Worm (Caenorhabditis elegans) whole organism, L3 larva: ENCODE data around the gene dsl-2.

Source experiments
- fkh-10 ChIP-seq: sonication (generic microtip); optimal IDR thresholded peaks from 2 replicates; lab custom pipeline; 2017; ENCODE audit warnings: missing biosample characterization, missing genetic modification reagents, missing genetic modification characterization
- nhr-28 ChIP-seq: fragments of 150-350 bp; optimal IDR thresholded peaks from 2 replicates; lab custom pipeline; 2014; ENCODE audit warnings: missing biosample characterization, missing genetic modification characterization
- zag-1 ChIP-seq: fragments of 150-350 bp; optimal IDR thresholded peaks from 2 replicates; lab custom pipeline; 2014; ENCODE audit warnings: missing biosample characterization, missing genetic modification characterization
- ztf-11 ChIP-seq: fragments of 150-350 bp; optimal IDR thresholded peaks from 2 replicates; lab custom pipeline; 2014; ENCODE audit warnings: missing biosample characterization, missing genetic modification characterization

- TF ChIP-seq fkh-10 (GFP tag; lab: Kevin White, UChicago) (no peak), zag-1 (tag; lab: Kevin White, UChicago) (no peak), nhr-28 (no peak), ztf-11 (tag; lab: Kevin White, UChicago) (no peak)
Measured at ce11 chrIV:1170408-1170807, 34.4 kb downstream of the dsl-2 start, which contains the start of gene cec-2.
